Worm (Caenorhabditis elegans) whole organism, midembryonic: Measurements from ENCODE around the gene col-74.

Experiments
- cog-1 ChIP-seq: sonication (generic microtip); optimal IDR thresholded peaks from 2 replicates; lab custom pipeline; 2016; ENCODE audit warnings: missing genetic modification characterization, missing compliant biosample characterization
- med-1 ChIP-seq: sonication (generic microtip); optimal IDR thresholded peaks from 2 replicates; lab custom pipeline; 2017; ENCODE audit warnings: missing genetic modification characterization, mild to moderate bottlenecking, missing compliant biosample characterization, antibody characterized with exemption, missing genetic modification reagents; ENCODE audit not compliant: insufficient read depth

DNA sequence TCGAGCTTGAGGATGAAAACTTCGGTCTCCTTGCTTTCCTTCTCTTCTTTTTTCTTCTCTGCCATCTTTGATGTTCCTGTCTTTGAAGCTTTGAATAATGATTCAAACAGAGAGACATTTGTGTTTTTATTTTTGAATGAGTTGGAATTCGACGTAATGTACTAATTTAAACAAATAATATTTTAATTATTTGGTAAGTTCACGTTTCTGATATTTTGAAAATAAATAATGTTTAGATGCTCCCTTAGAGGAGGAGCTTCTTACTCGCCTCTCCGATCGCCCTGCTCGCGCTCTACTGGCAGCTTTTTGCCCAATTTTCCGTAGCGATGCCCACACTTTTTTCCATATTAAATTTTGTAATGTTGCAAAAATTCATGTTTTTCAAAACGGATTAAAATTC, 29.1 kb upstream of the col-74 start, which contains the start of the genes K05F1.9 and K05F1.1:
- no peak for TF ChIP-seq med-1 (GFP tag; lab: Kevin White, UChicago)
- no peak for TF ChIP-seq cog-1 (tag; lab: Kevin White, UChicago)
